Worm (Caenorhabditis elegans) whole organism, L2 larva: ENCODE measurements around the gene Y26E6A.3.

ENCODE experiments used
- blmp-1 ChIP-seq: sonication (generic microtip); optimal IDR thresholded peaks from 2 replicates; lab custom pipeline; 2017; ENCODE audit warnings: missing genetic modification characterization, mild to moderate bottlenecking, missing compliant biosample characterization, antibody characterized with exemption, moderate library complexity; ENCODE audit not compliant: insufficient read depth
- dmd-4 ChIP-seq: sonication (generic microtip); optimal IDR thresholded peaks from 2 replicates; lab custom pipeline; 2017; ENCODE audit warnings: missing biosample characterization, missing genetic modification characterization
- egl-27 ChIP-seq: sonication (generic microtip); optimal IDR thresholded peaks from 3 replicates; lab custom pipeline; 2017; ENCODE audit warnings: missing biosample characterization, missing genetic modification reagents, missing genetic modification characterization
- fos-1 ChIP-seq: fragments of 150-350 bp; optimal IDR thresholded peaks from 2 replicates; lab custom pipeline; 2014; ENCODE audit warnings: missing biosample characterization, missing genetic modification characterization
- lin-11 ChIP-seq: fragments of 150-350 bp; sonication (generic microtip); optimal IDR thresholded peaks from 2 replicates; lab custom pipeline; 2014; ENCODE audit warnings: missing biosample characterization, missing genetic modification characterization, inconsistent platforms, mixed read lengths
- mab-5 ChIP-seq: fragments of 150-350 bp; optimal IDR thresholded peaks from 2 replicates; lab custom pipeline; 2014; ENCODE audit warnings: missing biosample characterization, missing genetic modification characterization
- nhr-12 ChIP-seq: fragments of 150-350 bp; optimal IDR thresholded peaks from 2 replicates; lab custom pipeline; 2014; ENCODE audit warnings: missing biosample characterization, missing genetic modification characterization
- nhr-129 ChIP-seq: fragments of 150-350 bp; optimal IDR thresholded peaks from 2 replicates; lab custom pipeline; 2014; ENCODE audit warnings: missing biosample characterization, missing genetic modification characterization
- nhr-6 ChIP-seq: fragments of 150-350 bp; optimal IDR thresholded peaks from 2 replicates; lab custom pipeline; 2014; ENCODE audit warnings: missing biosample characterization, missing genetic modification characterization
- skn-1 ChIP-seq: sonication (generic microtip); optimal IDR thresholded peaks from 2 replicates; lab custom pipeline; 2017; ENCODE audit warnings: missing biosample characterization, missing genetic modification characterization
- unc-62 ChIP-seq: fragments of 150-350 bp; optimal IDR thresholded peaks from 2 replicates; lab custom pipeline; 2014; ENCODE audit warnings: missing biosample characterization, missing genetic modification reagents, missing genetic modification characterization
- ztf-4 ChIP-seq: fragments of 150-350 bp; optimal IDR thresholded peaks from 2 replicates; lab custom pipeline; 2014; ENCODE audit warnings: missing biosample characterization, missing genetic modification characterization

DNA sequence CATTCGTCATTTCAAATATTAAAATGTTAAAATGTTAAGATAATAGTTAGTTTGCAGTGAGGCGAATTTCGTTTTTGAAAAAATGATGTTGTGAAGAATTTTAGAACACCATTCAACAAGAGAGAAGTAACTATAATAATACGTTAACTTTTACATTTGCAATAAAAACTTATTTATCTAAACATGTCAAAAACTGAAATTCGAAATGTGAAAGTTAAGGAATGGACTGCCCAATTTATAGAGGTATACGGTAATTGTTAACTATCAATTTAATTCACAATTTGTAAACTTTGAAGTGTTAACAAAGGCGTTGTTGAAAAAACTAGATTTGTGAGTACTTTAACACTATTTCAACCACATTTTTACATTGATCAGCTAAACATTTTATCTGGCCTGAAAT, 6.0 kb downstream of the Y26E6A.3 start:
- TF ChIP-seq nhr-12 (tag; lab: Kevin White, UChicago), result no peak
- TF ChIP-seq unc-62, result no peak
- no peak for TF ChIP-seq mab-5 (tag; lab: Kevin White, UChicago)
- no peak for TF ChIP-seq ztf-4 (tag; lab: Kevin White, UChicago)
- TF ChIP-seq nhr-129 (tag; lab: Kevin White, UChicago), result no peak
- TF ChIP-seq lin-11 (tag; lab: Kevin White, UChicago), result no peak
- no peak for TF ChIP-seq blmp-1
- no peak for TF ChIP-seq egl-27 (tag; lab: Kevin White, UChicago)
- TF ChIP-seq dmd-4 (tag; lab: Kevin White, UChicago), result no peak
- TF ChIP-seq fos-1 (tag; lab: Kevin White, UChicago), result no peak
- no peak for TF ChIP-seq skn-1 (tag; lab: Kevin White, UChicago)
- no peak for TF ChIP-seq nhr-6 (tag; lab: Kevin White, UChicago)
